Worm (Caenorhabditis elegans) whole organism, L1 larva: ENCODE data around the gene nuo-1.
A peak's percentile ranks its signal among the peaks of the same experiment; 100 is the strongest.

Experiments used
- C16A3.4 ChIP-seq: fragments of 150-350 bp; optimal IDR thresholded peaks from 2 replicates; lab custom pipeline; 2014; ENCODE audit warnings: missing biosample characterization, missing genetic modification characterization
- C34B4.2 ChIP-seq: sonication (generic microtip); optimal IDR thresholded peaks from 2 replicates; lab custom pipeline; 2017; ENCODE audit warnings: mild to moderate bottlenecking, missing genetic modification characterization, missing compliant biosample characterization
- F16B12.6 ChIP-seq: fragments of 150-350 bp; optimal IDR thresholded peaks from 2 replicates; lab custom pipeline; 2014; ENCODE audit warnings: missing biosample characterization, missing genetic modification characterization
- alr-1 ChIP-seq: fragments of 200-800 bp; sonication (Bioruptor generic); optimal IDR thresholded peaks from 2 replicates; lab custom pipeline; 2018; ENCODE audit warnings: borderline replicate concordance, mild to moderate bottlenecking, missing genetic modification characterization, missing compliant biosample characterization
- ama-1 ChIP-seq: fragments of 150-350 bp; optimal IDR thresholded peaks from 2 replicates; lab custom pipeline; 2014
- blmp-1 ChIP-seq: fragments of 150-350 bp; optimal IDR thresholded peaks from 2 replicates; lab custom pipeline; 2014; ENCODE audit warnings: missing biosample characterization, missing genetic modification characterization
- ceh-8 ChIP-seq: fragments of 200-800 bp; sonication (Bioruptor generic); optimal IDR thresholded peaks from 2 replicates; lab custom pipeline; 2018; ENCODE audit warnings: mild to moderate bottlenecking, missing genetic modification characterization, moderate library complexity, missing compliant biosample characterization
- ceh-82 ChIP-seq, 3 experiments: fragments of 150-350 bp in 1 of 3; sonication (generic microtip) in 2 of 3; optimal IDR thresholded peaks; 2 replicates each; lab custom pipeline; 2014 to 2017; ENCODE audit warnings: missing biosample characterization in 3 of 3, missing genetic modification characterization in 3 of 3
- ceh-88 ChIP-seq: fragments of 200-800 bp; sonication (Bioruptor generic); IDR thresholded peaks from 2 replicates; pipeline ENCODE4 v1.3.6; 2022; ENCODE audit warnings: missing genetic modification characterization, missing compliant biosample characterization
- dsc-1 ChIP-seq: sonication (generic microtip); optimal IDR thresholded peaks from 2 replicates; lab custom pipeline; 2016; ENCODE audit warnings: mild to moderate bottlenecking, missing genetic modification characterization, missing compliant biosample characterization
- egl-27 ChIP-seq, 2 experiments: fragments of 150-350 bp in 1 of 2; sonication (generic microtip); optimal IDR thresholded peaks; 3 replicates each; lab custom pipeline; 2017 to 2018; ENCODE audit warnings: missing biosample characterization in 2 of 2, missing genetic modification characterization in 2 of 2, missing genetic modification reagents in 2 of 2
- fkh-10 ChIP-seq: sonication (generic microtip); optimal IDR thresholded peaks from 2 replicates; lab custom pipeline; 2017; ENCODE audit warnings: missing biosample characterization, missing genetic modification reagents, missing genetic modification characterization
- fkh-4 ChIP-seq: sonication (generic microtip); optimal IDR thresholded peaks from 2 replicates; lab custom pipeline; 2016; ENCODE audit warnings: missing compliant biosample characterization, missing genetic modification characterization, borderline replicate concordance
- fkh-8 ChIP-seq: sonication (generic microtip); optimal IDR thresholded peaks from 2 replicates; lab custom pipeline; 2016; ENCODE audit warnings: mild to moderate bottlenecking, missing genetic modification characterization, missing compliant biosample characterization
- grh-1 ChIP-seq: fragments of 200-800 bp; sonication (Bioruptor generic); IDR thresholded peaks from 2 replicates; pipeline ENCODE4 v1.3.6; 2022; ENCODE audit warnings: missing genetic modification reagents, missing genetic modification characterization, missing compliant biosample characterization
- hlh-17 ChIP-seq: fragments of 200-800 bp; sonication (Bioruptor generic); optimal IDR thresholded peaks from 2 replicates; lab custom pipeline; 2018; ENCODE audit warnings: missing genetic modification characterization, mild to moderate bottlenecking, missing compliant biosample characterization, moderate library complexity, borderline replicate concordance
- irx-1 ChIP-seq: sonication (generic microtip); optimal IDR thresholded peaks from 2 replicates; lab custom pipeline; 2016; ENCODE audit warnings: missing genetic modification characterization, missing compliant biosample characterization
- lin-13 ChIP-seq: fragments of 150-350 bp; optimal IDR thresholded peaks from 2 replicates; lab custom pipeline; 2014; ENCODE audit warnings: missing biosample characterization, missing genetic modification reagents, missing genetic modification characterization
- lin-15B ChIP-seq: fragments of 150-350 bp; sonication (generic microtip); optimal IDR thresholded peaks from 3 replicates; lab custom pipeline; 2014; ENCODE audit warnings: missing biosample characterization, missing genetic modification characterization
- lin-35 ChIP-seq, 2 experiments: fragments of 150-350 bp; optimal IDR thresholded peaks; 2 replicates each; lab custom pipeline; 2014; ENCODE audit warnings: missing biosample characterization in 2 of 2, missing genetic modification characterization in 2 of 2, missing genetic modification reagents in 2 of 2
- lin-39 ChIP-seq: fragments of 150-350 bp; optimal IDR thresholded peaks from 2 replicates; lab custom pipeline; 2014; ENCODE audit warnings: missing biosample characterization, missing genetic modification reagents, missing genetic modification characterization
- lsy-2 ChIP-seq, 2 experiments: fragments of 150-350 bp; optimal IDR thresholded peaks; 2 replicates each; lab custom pipeline; 2014; ENCODE audit warnings: missing biosample characterization in 2 of 2, missing genetic modification characterization in 2 of 2
- mdl-1 ChIP-seq, 2 experiments: fragments of 150-350 bp; optimal IDR thresholded peaks; 2 replicates each; lab custom pipeline; 2014 to 2017; ENCODE audit warnings: missing biosample characterization in 2 of 2, missing genetic modification characterization in 2 of 2, inconsistent platforms in 1 of 2
- mep-1 ChIP-seq: fragments of 150-350 bp; optimal IDR thresholded peaks from 2 replicates; lab custom pipeline; 2014; ENCODE audit warnings: missing biosample characterization, missing genetic modification characterization
- nhr-20 ChIP-seq: sonication (generic microtip); optimal IDR thresholded peaks from 2 replicates; lab custom pipeline; 2016; ENCODE audit warnings: mild to moderate bottlenecking, missing genetic modification characterization, missing compliant biosample characterization
- nhr-28 ChIP-seq: fragments of 150-350 bp; optimal IDR thresholded peaks from 2 replicates; lab custom pipeline; 2014; ENCODE audit warnings: missing biosample characterization, missing genetic modification characterization
- nhr-47 ChIP-seq: sonication (generic microtip); optimal IDR thresholded peaks from 2 replicates; lab custom pipeline; 2016; ENCODE audit warnings: mild to moderate bottlenecking, missing genetic modification characterization, moderate library complexity, missing compliant biosample characterization
- nhr-71 ChIP-seq: sonication (generic microtip); optimal IDR thresholded peaks from 2 replicates; lab custom pipeline; 2016; ENCODE audit warnings: mild to moderate bottlenecking, missing genetic modification characterization, moderate library complexity, missing compliant biosample characterization
- nhr-76 ChIP-seq: sonication (generic microtip); optimal IDR thresholded peaks from 2 replicates; lab custom pipeline; 2017; ENCODE audit warnings: missing biosample characterization, missing genetic modification characterization
- nhr-77 ChIP-seq: fragments of 150-350 bp; optimal IDR thresholded peaks from 2 replicates; lab custom pipeline; 2014; ENCODE audit warnings: missing biosample characterization, missing genetic modification characterization
- nhr-85 ChIP-seq: sonication (generic microtip); peaks from one replicate; lab custom pipeline; 2016; ENCODE audit warnings: missing genetic modification characterization, inconsistent platforms, missing compliant biosample characterization
- nhr-90 ChIP-seq: sonication (generic microtip); optimal IDR thresholded peaks from 2 replicates; lab custom pipeline; 2016; ENCODE audit warnings: mild to moderate bottlenecking, missing genetic modification characterization, missing compliant biosample characterization; ENCODE audit not compliant: poor library complexity
- snu-23 ChIP-seq: sonication (generic microtip); optimal IDR thresholded peaks from 2 replicates; lab custom pipeline; 2016; ENCODE audit warnings: missing genetic modification characterization, missing compliant biosample characterization
- sox-4 ChIP-seq: sonication (generic microtip); optimal IDR thresholded peaks from 2 replicates; lab custom pipeline; 2016; ENCODE audit warnings: missing genetic modification characterization, missing compliant biosample characterization
- swsn-7 ChIP-seq: sonication (generic microtip); optimal IDR thresholded peaks from 2 replicates; lab custom pipeline; 2016; ENCODE audit warnings: missing genetic modification characterization, missing compliant biosample characterization
- unc-130 ChIP-seq: fragments of 150-350 bp; optimal IDR thresholded peaks from 2 replicates; lab custom pipeline; 2017; ENCODE audit warnings: missing biosample characterization, missing genetic modification characterization, inconsistent platforms
- unc-30 ChIP-seq: sonication (generic microtip); optimal IDR thresholded peaks from 2 replicates; lab custom pipeline; 2017; ENCODE audit warnings: missing biosample characterization, missing genetic modification characterization
- unc-62 ChIP-seq: fragments of 150-350 bp; optimal IDR thresholded peaks from 2 replicates; lab custom pipeline; 2014; ENCODE audit warnings: missing biosample characterization, missing genetic modification reagents, missing genetic modification characterization
- unc-86 ChIP-seq: sonication (generic microtip); optimal IDR thresholded peaks from 2 replicates; lab custom pipeline; 2016; ENCODE audit warnings: missing genetic modification characterization, missing compliant biosample characterization
- unc-98 ChIP-seq: fragments of 200-800 bp; sonication (Bioruptor generic); IDR thresholded peaks from 2 replicates; pipeline ENCODE4 v1.3.6; 2022; ENCODE audit warnings: missing genetic modification characterization, missing compliant biosample characterization
- xbp-1 ChIP-seq: sonication (generic microtip); optimal IDR thresholded peaks from 2 replicates; lab custom pipeline; 2016; ENCODE audit warnings: missing genetic modification characterization, missing compliant biosample characterization
- zag-1 ChIP-seq: fragments of 150-350 bp; optimal IDR thresholded peaks from 2 replicates; lab custom pipeline; 2014; ENCODE audit warnings: missing biosample characterization, missing genetic modification characterization
- ztf-4 ChIP-seq: fragments of 150-350 bp; optimal IDR thresholded peaks from 2 replicates; lab custom pipeline; 2014; ENCODE audit warnings: missing biosample characterization, missing genetic modification characterization

Gene nuo-1

ce11 chrII:11097154-11097887, at the start of gene nuo-1, which contains the start of gene rpl-36.A (continued):
- peak; percentile 69 for TF ChIP-seq unc-86 (tag; lab: Kevin White, UChicago)
- no peak for TF ChIP-seq zag-1 (tag; lab: Kevin White, UChicago)
- peak; percentile 55 for TF ChIP-seq dsc-1
- no peak for TF ChIP-seq unc-30
- no peak for TF ChIP-seq nhr-76 (tag; lab: Kevin White, UChicago)
- peak; percentile 91 for TF ChIP-seq snu-23 (GFP tag; lab: Kevin White, UChicago)
- TF ChIP-seq swsn-7 (tag; lab: Kevin White, UChicago): peak; percentile 81
- no peak for TF ChIP-seq fkh-4
- TF ChIP-seq lin-13 (GFP tag; lab: Kevin White, UChicago): peak; percentile 79
- TF ChIP-seq fkh-10 (GFP tag; lab: Kevin White, UChicago): peak; percentile 25
- TF ChIP-seq egl-27 (tag; optimal IDR thresholded peaks at IDR 0.05; lab: Kevin White, UChicago): no peak
- TF ChIP-seq lin-15B (tag; lab: Kevin White, UChicago): peak; percentile 85
- peak; percentile 89 for TF ChIP-seq mep-1 (tag; lab: Kevin White, UChicago)
- TF ChIP-seq blmp-1: peak; percentile 97
- TF ChIP-seq nhr-71 (tag; lab: Kevin White, UChicago): peak; percentile 88
- no peak for TF ChIP-seq unc-98 (GFP tag; lab: Robert Waterston, UW)
- peak; percentile 76 for TF ChIP-seq nhr-77
- peak; percentile 54 for TF ChIP-seq nhr-90
- no peak for TF ChIP-seq unc-62 (GFP tag; lab: Kevin White, UChicago)
- TF ChIP-seq ama-1 (lab: Kevin White, UChicago): no peak
- peak; percentile 79 for TF ChIP-seq xbp-1
- peak; percentile 13 for TF ChIP-seq lin-39 (tag; lab: Kevin White, UChicago)
- no peak for TF ChIP-seq ceh-88 (GFP tag; lab: Robert Waterston, UW)
- TF ChIP-seq grh-1: peak; percentile 58
- peak; percentile 77 for TF ChIP-seq fkh-8
- TF ChIP-seq ztf-4 (tag; lab: Kevin White, UChicago): peak; percentile 3
- no peak for TF ChIP-seq ceh-8 (GFP tag; lab: Kevin White, UChicago)
- TF ChIP-seq nhr-20: peak; percentile 85
- TF ChIP-seq C34B4.2 (tag; lab: Kevin White, UChicago): no peak
- peak; percentile 58 to 92 (median 76) for TF ChIP-seq ceh-82 (tag; optimal IDR thresholded peaks at IDR 0.05; lab: Kevin White, UChicago)
- peak; percentile 87 for TF ChIP-seq nhr-85 (tag; lab: Kevin White, UChicago)
- no peak for TF ChIP-seq sox-4 (tag; lab: Kevin White, UChicago)
- TF ChIP-seq lin-35 (GFP tag; optimal IDR thresholded peaks at IDR 0.05; lab: Kevin White, UChicago): peak; percentile 88 to 93
- peak; percentile 94 for TF ChIP-seq unc-130 (tag; lab: Kevin White, UChicago)

ce11 chrII:11048930-11049329, 48.7 kb upstream of the nuo-1 start, which contains the start of gene F33A8.4:
Gene F33A8.4 (minus strand): TSS chrII:11049030.
- TF ChIP-seq swsn-7 (tag; lab: Kevin White, UChicago): no peak
- TF ChIP-seq mdl-1 (tag; optimal IDR thresholded peaks at IDR 0.05; lab: Kevin White, UChicago): no peak
- TF ChIP-seq nhr-47 (tag; lab: Kevin White, UChicago): no peak
- TF ChIP-seq nhr-28 (tag; lab: Kevin White, UChicago): no peak
- no peak for TF ChIP-seq F16B12.6
- no peak for TF ChIP-seq nhr-20
- no peak for TF ChIP-seq grh-1
- no peak for TF ChIP-seq C16A3.4 (tag; lab: Kevin White, UChicago)
- no peak for TF ChIP-seq lsy-2 (tag; optimal IDR thresholded peaks at IDR 0.05; lab: Kevin White, UChicago)
- no peak for TF ChIP-seq lin-15B (tag; lab: Kevin White, UChicago)
- no peak for TF ChIP-seq lin-35 (GFP tag; optimal IDR thresholded peaks at IDR 0.05; lab: Kevin White, UChicago)
- no peak for TF ChIP-seq irx-1 (tag; lab: Kevin White, UChicago)
- no peak for TF ChIP-seq fkh-8
- TF ChIP-seq blmp-1: no peak
- TF ChIP-seq hlh-17 (GFP tag; lab: Kevin White, UChicago): no peak
- TF ChIP-seq alr-1 (tag; lab: Kevin White, UChicago): no peak
